Worm (Caenorhabditis elegans): ENCODE measurements around the gene C16C4.1.

C16C4.1 gene

DNA sequence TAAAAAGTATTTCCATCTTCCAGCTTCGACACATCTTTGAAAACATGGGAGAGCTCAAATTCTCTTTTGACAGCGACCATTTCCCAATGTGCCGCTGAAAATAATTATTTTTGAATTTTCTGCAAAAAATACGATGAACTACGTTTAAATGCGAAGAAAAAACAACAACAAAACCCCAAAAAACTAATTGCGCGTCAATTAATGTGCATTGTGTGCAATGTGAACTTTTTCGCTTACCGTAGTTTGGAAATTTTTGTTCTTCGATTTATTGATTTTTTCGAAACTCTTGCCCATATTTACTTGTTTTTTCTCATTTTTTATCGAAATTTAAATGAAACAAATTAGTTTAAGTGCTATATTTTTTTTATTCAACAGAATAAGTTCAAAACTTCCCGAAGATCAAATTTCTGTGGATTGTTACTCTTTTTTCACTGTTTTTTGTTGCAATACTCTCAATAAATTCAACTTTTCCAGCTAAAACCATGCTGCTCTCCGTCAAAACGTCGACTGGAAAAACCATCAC, 28.7 kb downstream of the C16C4.1 start, which contains the start of the genes bath-2 and F52C6.4:
Gene bath-2 (minus strand): TSS at position 101 of the 523 bp plus-strand sequence.
Gene F52C6.4 (plus strand): TSS at position 473 of the 523 bp plus-strand sequence.
- TF ChIP-seq mbf-1 (tag; optimal IDR thresholded peaks at IDR 0.05) (no peak), nhr-237 (tag; optimal IDR thresholded peaks at IDR 0.05) (no peak), nhr-11 (tag; optimal IDR thresholded peaks at IDR 0.05) (no peak), peb-1 (tag; optimal IDR thresholded peaks at IDR 0.05) (no peak), Y55F3AM.14 (GFP tag; optimal IDR thresholded peaks at IDR 0.05) (no peak), egl-27 (tag; optimal IDR thresholded peaks at IDR 0.05) (no peak), fos-1 (tag; optimal IDR thresholded peaks at IDR 0.05) (no peak), unc-55 (GFP tag; optimal IDR thresholded peaks at IDR 0.05) (no peak)

- no peak for TF ChIP-seq ceh-16 (tag; optimal IDR thresholded peaks at IDR 0.05)
- TF ChIP-seq nhr-6 (tag; optimal IDR thresholded peaks at IDR 0.05), result no peak
- TF ChIP-seq egl-27 (tag; optimal IDR thresholded peaks at IDR 0.05), result no peak
- TF ChIP-seq elt-3 (tag; optimal IDR thresholded peaks at IDR 0.05), result no peak
- no peak for TF ChIP-seq unc-55 (GFP tag; optimal IDR thresholded peaks at IDR 0.05)
- no peak for TF ChIP-seq mab-5 (tag; optimal IDR thresholded peaks at IDR 0.05)
- TF ChIP-seq ztf-4 (tag; optimal IDR thresholded peaks at IDR 0.05), result no peak
- TF ChIP-seq F13H6.1 (tag; optimal IDR thresholded peaks at IDR 0.05), result no peak
- no peak for TF ChIP-seq lin-13 (GFP tag; optimal IDR thresholded peaks at IDR 0.05)
- TF ChIP-seq ama-1 (optimal IDR thresholded peaks at IDR 0.05), result no peak
- no peak for TF ChIP-seq nhr-10 (tag; optimal IDR thresholded peaks at IDR 0.05)
Observed at ce11 chrII:1924459-1924858, 30.4 kb downstream of the C16C4.1 start, which contains the start of gene F52C6.3. F52C6.3 (plus strand) TSS chrII:1924759.

DNA sequence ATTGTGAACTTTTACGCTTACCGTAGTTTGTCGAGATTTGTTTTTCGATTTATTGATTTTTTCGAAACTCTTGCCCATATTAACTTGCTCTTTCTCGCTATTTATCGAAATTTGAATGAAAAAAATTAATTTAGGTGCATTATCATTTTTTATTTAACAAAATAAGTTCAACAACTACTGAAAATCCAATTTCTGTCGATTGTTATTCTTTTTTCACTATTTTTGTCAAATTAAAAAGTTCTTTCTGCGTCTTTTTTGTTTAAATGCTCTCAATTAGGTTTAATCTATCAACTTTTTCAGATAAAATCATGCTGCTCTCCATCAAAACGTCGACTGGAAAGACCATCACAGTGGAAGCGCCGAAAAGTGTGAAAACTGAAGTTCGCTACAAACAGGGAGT, 32.1 kb downstream of the C16C4.1 start, which contains the start of gene F52C6.2:
Gene F52C6.2 (plus strand): TSS at position 301 of the 400 bp plus-strand sequence.
- TF ChIP-seq nhr-129 (tag; optimal IDR thresholded peaks at IDR 0.05) (no peak), nhr-6 (tag; optimal IDR thresholded peaks at IDR 0.05) (no peak), crh-2 (tag; optimal IDR thresholded peaks at IDR 0.05) (no peak), nhr-21 (tag; optimal IDR thresholded peaks at IDR 0.05) (no peak), ceh-82 (tag; optimal IDR thresholded peaks at IDR 0.05) (no peak), gmeb-1 (tag; optimal IDR thresholded peaks at IDR 0.05) (no peak), lin-39 (tag; optimal IDR thresholded peaks at IDR 0.05) (no peak), blmp-1 (tag; optimal IDR thresholded peaks at IDR 0.05; ENCODE audit: insufficient read depth) (no peak), unc-62 (GFP tag; optimal IDR thresholded peaks at IDR 0.05) (no peak), ama-1 (optimal IDR thresholded peaks at IDR 0.05) (no peak), fos-1 (tag; optimal IDR thresholded peaks at IDR 0.05) (no peak)

- TF ChIP-seq ztf-4 (tag; optimal IDR thresholded peaks at IDR 0.05) (no peak), lin-39 (tag; optimal IDR thresholded peaks at IDR 0.05) (no peak), nhr-21 (tag; optimal IDR thresholded peaks at IDR 0.05) (no peak), ztf-1 (GFP tag; conservative IDR thresholded peaks at IDR 0.05) (no peak), lsy-2 (tag; optimal IDR thresholded peaks at IDR 0.05) (no peak), ztf-11 (tag; optimal IDR thresholded peaks at IDR 0.05) (no peak), mbf-1 (tag; optimal IDR thresholded peaks at IDR 0.05) (no peak), unc-62 (GFP tag; optimal IDR thresholded peaks at IDR 0.05) (no peak), nhr-77 (tag; optimal IDR thresholded peaks at IDR 0.05) (no peak), F13H6.1 (tag; optimal IDR thresholded peaks at IDR 0.05) (no peak), lin-11 (tag; optimal IDR thresholded peaks at IDR 0.05) (no peak), nhr-11 (tag; optimal IDR thresholded peaks at IDR 0.05) (no peak), dmd-4 (tag; optimal IDR thresholded peaks at IDR 0.05) (no peak), nhr-12 (tag; optimal IDR thresholded peaks at IDR 0.05) (no peak)
Observed at ce11 chrII:1928578-1928977, 34.6 kb downstream of the C16C4.1 start.

DNA sequence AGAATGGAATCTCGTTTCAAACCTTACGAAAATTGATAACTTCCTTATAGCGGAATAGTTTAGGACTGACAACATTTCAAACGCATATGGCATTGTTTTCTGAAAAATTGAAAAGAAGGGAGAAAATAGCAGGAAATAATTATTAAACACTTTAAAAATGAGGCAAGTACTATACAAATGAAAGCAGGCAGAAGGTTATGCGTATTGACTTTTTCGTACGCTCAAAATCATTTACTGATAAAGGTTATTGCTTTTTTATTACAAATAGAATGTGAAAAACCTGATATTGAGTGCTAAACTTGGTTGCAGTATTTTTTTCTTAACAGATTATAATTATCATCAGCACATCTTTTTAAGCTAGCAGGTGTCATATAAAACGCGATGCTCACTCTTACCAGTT, 45.6 kb downstream of the C16C4.1 start, which contains the start of gene ZK250.13:
Gene ZK250.13 (minus strand): TSS at position 101 of the 400 bp plus-strand sequence.
- no peak for TF ChIP-seq mab-5 (tag; optimal IDR thresholded peaks at IDR 0.05)
- no peak for TF ChIP-seq mbf-1 (tag; optimal IDR thresholded peaks at IDR 0.05)
- no peak for TF ChIP-seq ztf-4 (tag; optimal IDR thresholded peaks at IDR 0.05)
- TF ChIP-seq unc-39 (tag; optimal IDR thresholded peaks at IDR 0.05), result no peak
